Worm (Caenorhabditis elegans): ENCODE measurements around the gene mps-4.

DNA sequence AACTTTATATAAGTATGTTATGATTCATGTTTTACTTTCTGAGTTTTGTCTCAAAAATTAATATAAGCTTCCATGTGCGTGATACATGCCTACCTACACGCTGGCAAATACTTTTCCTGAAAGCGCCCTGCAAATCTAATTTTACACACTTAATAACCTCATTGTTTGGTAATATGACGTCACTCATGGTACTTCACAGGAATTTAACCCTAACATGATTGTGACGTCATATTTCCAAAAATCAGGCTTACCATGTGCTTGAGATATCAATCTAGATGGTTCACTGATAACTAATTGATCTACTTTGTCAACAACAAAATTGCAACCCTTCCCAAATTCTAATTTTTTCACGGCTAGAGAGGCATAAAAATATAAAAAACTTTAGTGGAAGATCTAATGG is 31.9 kb upstream of the mps-4 start:
- no peak for TF ChIP-seq pes-1 (GFP tag; IDR thresholded peaks at IDR 0.05)
- no peak for TF ChIP-seq ama-1 (optimal IDR thresholded peaks at IDR 0.05)
- TF ChIP-seq hmg-4 (GFP tag; optimal IDR thresholded peaks at IDR 0.05) = no peak
- TF ChIP-seq tbx-37 (GFP tag; conservative IDR thresholded peaks at IDR 0.05) = no peak
- no peak for TF ChIP-seq F13C5.2 (tag; optimal IDR thresholded peaks at IDR 0.05)
- no peak for TF ChIP-seq tbx-11 (GFP tag; IDR thresholded peaks at IDR 0.05)
- TF ChIP-seq hmbx-1 (tag; optimal IDR thresholded peaks at IDR 0.05) = no peak
- no peak for TF ChIP-seq sea-1 (GFP tag; conservative IDR thresholded peaks at IDR 0.05)
- no peak for TF ChIP-seq aly-1 (tag; optimal IDR thresholded peaks at IDR 0.05)
